Worm (Caenorhabditis elegans): ENCODE measurements around the gene mig-6.

DNA sequence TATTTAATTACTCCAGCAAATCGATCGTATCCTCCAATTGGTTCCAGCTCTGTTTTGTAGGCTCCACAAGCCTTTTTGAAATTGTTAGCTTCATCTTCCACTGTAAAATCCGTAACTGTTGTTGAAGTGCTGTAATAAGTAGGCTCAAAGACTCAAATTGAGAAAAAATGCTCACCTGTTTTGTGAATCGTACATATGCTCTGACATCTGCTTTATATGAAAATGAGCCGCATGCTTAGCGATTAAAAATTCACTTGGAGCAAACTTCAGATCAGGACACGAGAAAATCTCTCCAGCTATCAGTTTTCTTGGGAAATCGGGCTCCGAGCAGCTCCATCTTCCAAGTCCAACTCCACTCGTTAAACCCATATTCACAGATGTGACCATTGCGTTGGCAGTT lies 18.6 kb upstream of the mig-6 start:
- TF ChIP-seq egl-27 (tag; optimal IDR thresholded peaks at IDR 0.05), result no peak
- TF ChIP-seq egl-13 (tag; optimal IDR thresholded peaks at IDR 0.05), result no peak
- TF ChIP-seq ama-1 (optimal IDR thresholded peaks at IDR 0.05), result no peak
- no peak for TF ChIP-seq sox-4 (tag; optimal IDR thresholded peaks at IDR 0.05)
- no peak for TF ChIP-seq zip-4 (GFP tag; optimal IDR thresholded peaks at IDR 0.05)
